Fruit fly (Drosophila melanogaster): ENCODE results near the gene twe.

DNA sequence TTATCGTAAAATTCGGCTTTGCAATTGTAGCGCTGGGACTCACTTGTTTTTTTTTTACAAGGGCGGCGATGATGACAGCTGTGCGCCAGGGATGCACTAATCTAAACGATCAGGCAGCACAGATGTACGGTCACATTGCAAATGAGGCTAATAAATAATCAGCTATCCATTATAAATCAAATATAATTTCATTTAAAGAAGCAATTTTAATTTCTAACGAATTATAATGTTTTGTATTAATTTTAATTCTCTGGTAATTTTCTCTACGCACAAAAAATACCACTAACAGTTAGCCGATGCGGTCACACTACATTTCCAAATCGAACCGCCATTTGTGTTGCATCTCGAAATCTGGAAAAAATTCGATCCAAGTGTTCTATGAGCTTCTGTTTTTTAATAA is 49.0 kb upstream of the twe start, which contains the start of the genes cni and fzy:
- TF ChIP-seq Sox102F (GFP tag; optimal IDR thresholded peaks at IDR 0.05) = no peak
- no peak for TF ChIP-seq CG6854 (GFP tag; optimal IDR thresholded peaks at IDR 0.05)
- TF ChIP-seq Smox (GFP tag; optimal IDR thresholded peaks at IDR 0.05) = no peak
- TF ChIP-seq fd59A (GFP tag; optimal IDR thresholded peaks at IDR 0.05) = no peak
- no peak for TF ChIP-seq CG8319 (GFP tag; optimal IDR thresholded peaks at IDR 0.05)

Measured in whole organism, prepupa.